Worm (Caenorhabditis elegans) whole organism, midembryonic: ENCODE measurements around the gene msrp-5.
"Not testable (repeated sequence)": the region's sequence is repeated elsewhere in the genome, so short reads cannot be mapped to it uniquely, and the experiment has no call there.

Experiments
- T22C8.4 ChIP-seq: fragments of 200-800 bp; sonication (Bioruptor generic); IDR thresholded peaks from 2 replicates; pipeline ENCODE4 v1.3.6; 2022; ENCODE audit warnings: missing genetic modification characterization, missing compliant biosample characterization
- cog-1 ChIP-seq: sonication (generic microtip); optimal IDR thresholded peaks from 2 replicates; lab custom pipeline; 2016; ENCODE audit warnings: missing genetic modification characterization, missing compliant biosample characterization
- flt-1 ChIP-seq: fragments of 200-800 bp; sonication (Bioruptor generic); IDR thresholded peaks from 2 replicates; pipeline ENCODE4 v1.3.6; 2022; ENCODE audit warnings: missing genetic modification characterization, missing compliant biosample characterization
- klf-2 ChIP-seq: fragments of 200-800 bp; sonication (Bioruptor generic); conservative IDR thresholded peaks from 2 replicates; pipeline ENCODE4 v1.3.6; 2022; ENCODE audit warnings: missing genetic modification reagents, missing genetic modification characterization, missing compliant biosample characterization
- med-1 ChIP-seq: sonication (generic microtip); optimal IDR thresholded peaks from 2 replicates; lab custom pipeline; 2017; ENCODE audit warnings: missing genetic modification characterization, mild to moderate bottlenecking, missing compliant biosample characterization, antibody characterized with exemption, missing genetic modification reagents; ENCODE audit not compliant: insufficient read depth
- ref-1 ChIP-seq: fragments of 200-800 bp; sonication (Bioruptor generic); conservative IDR thresholded peaks from 2 replicates; pipeline ENCODE4 v1.3.6; 2022; ENCODE audit warnings: missing genetic modification reagents, missing genetic modification characterization, missing compliant biosample characterization
- tab-1 ChIP-seq: fragments of 200-800 bp; sonication (Bioruptor generic); IDR thresholded peaks from 2 replicates; pipeline ENCODE4 v1.3.6; 2022; ENCODE audit warnings: missing genetic modification characterization, missing compliant biosample characterization
- ztf-23 ChIP-seq: fragments of 200-800 bp; sonication (Bioruptor generic); IDR thresholded peaks from 2 replicates; pipeline ENCODE4 v1.3.6; 2022; ENCODE audit warnings: missing genetic modification reagents, missing genetic modification characterization, missing compliant biosample characterization
- ztf-29 ChIP-seq: fragments of 200-800 bp; sonication (Bioruptor generic); IDR thresholded peaks from 2 replicates; pipeline ENCODE4 v1.3.6; 2022; ENCODE audit warnings: missing genetic modification reagents, missing genetic modification characterization, missing compliant biosample characterization

msrp-5 gene

ce11 chrII:2611009-2611408 is 5.7 kb upstream of the msrp-5 start:
- peak; percentile 38; the same call in 1 of the 2 replicates for TF ChIP-seq ztf-29 (GFP tag; lab: Robert Waterston, UW)
- no peak for TF ChIP-seq ref-1

ce11 chrII:2612278-2612677 is 4.5 kb upstream of the msrp-5 start, which contains the start of gene D2062.13:
Gene D2062.13, plus strand, starts transcription at chrII:2612578.
- not testable (repeated sequence) for TF ChIP-seq klf-2; med-1 (GFP tag; lab: Kevin White, UChicago); ztf-29 (GFP tag; lab: Robert Waterston, UW)

- not testable (repeated sequence) for TF ChIP-seq tab-1 (GFP tag; lab: Robert Waterston, UW); ztf-29 (GFP tag; lab: Robert Waterston, UW); med-1 (GFP tag; lab: Kevin White, UChicago)
These were observed 2.4 kb downstream of the msrp-5 start, which contains the start of gene msrp-6 for ce11 chrII:2619148-2619547. Gene msrp-6, plus strand, starts transcription at chrII:2619448.

- TF ChIP-seq med-1 (GFP tag; lab: Kevin White, UChicago): no peak
- TF ChIP-seq cog-1 (tag; lab: Kevin White, UChicago): no peak
These were observed 5.7 kb downstream of the msrp-5 start, which contains the start of gene D2062.5 for ce11 chrII:2622480-2622879. Gene D2062.5, plus strand, starts transcription at chrII:2622780.

ce11 chrII:2622936-2623452 is 6.3 kb downstream of the msrp-5 start, which contains the start of gene D2062.4:
Gene D2062.4, plus strand, starts transcription at chrII:2623402.
- TF ChIP-seq T22C8.4: peak; percentile 53; the same call in 1 of the 2 replicates

ce11 chrII:2624792-2625191 is 8.1 kb downstream of the msrp-5 start, which contains the start of gene lgc-28:
Gene lgc-28, plus strand, starts transcription at chrII:2625092.
- TF ChIP-seq ztf-29 (GFP tag; lab: Robert Waterston, UW): no peak
- no peak for TF ChIP-seq cog-1 (tag; lab: Kevin White, UChicago)
- TF ChIP-seq med-1 (GFP tag; lab: Kevin White, UChicago): no peak
- no peak for TF ChIP-seq T22C8.4
- TF ChIP-seq flt-1: no peak
- TF ChIP-seq ref-1: no peak
- no peak for TF ChIP-seq tab-1 (GFP tag; lab: Robert Waterston, UW)
- TF ChIP-seq klf-2: no peak
- TF ChIP-seq ztf-23: no peak

- no peak for TF ChIP-seq cog-1 (tag; lab: Kevin White, UChicago)
- no peak for TF ChIP-seq ztf-29 (GFP tag; lab: Robert Waterston, UW)
- TF ChIP-seq tab-1 (GFP tag; lab: Robert Waterston, UW): no peak
- no peak for TF ChIP-seq flt-1
- no peak for TF ChIP-seq klf-2
- no peak for TF ChIP-seq T22C8.4
- TF ChIP-seq ref-1: no peak
These were observed 10.5 kb downstream of the msrp-5 start, which contains the start of gene sri-71 for ce11 chrII:2627154-2627799. Gene sri-71, plus strand, starts transcription at chrII:2627749.

ce11 chrII:2628401-2628800 is 11.7 kb downstream of the msrp-5 start:
- TF ChIP-seq cog-1 (tag; lab: Kevin White, UChicago) (no peak), flt-1 (peak; percentile 44; the same call in 1 of the 2 replicates), ztf-23 (no peak), T22C8.4 (no peak), ref-1 (no peak)

ce11 chrII:2629270-2629669 is 12.5 kb downstream of the msrp-5 start, which contains the start of gene sri-37:
Gene sri-37, plus strand, starts transcription at chrII:2629570.
- TF ChIP-seq T22C8.4 (no peak), ztf-29 (GFP tag; lab: Robert Waterston, UW) (no peak), ztf-23 (no peak), tab-1 (GFP tag; lab: Robert Waterston, UW) (no peak), klf-2 (no peak), ref-1 (no peak), cog-1 (tag; lab: Kevin White, UChicago) (no peak), flt-1 (no peak), med-1 (GFP tag; lab: Kevin White, UChicago) (no peak)

ce11 chrII:2631169-2631568 is 14.4 kb downstream of the msrp-5 start, which contains the start of gene D2062.1:
Gene D2062.1, plus strand, starts transcription at chrII:2631469.
- TF ChIP-seq flt-1: no peak
- TF ChIP-seq med-1 (GFP tag; lab: Kevin White, UChicago): no peak
- no peak for TF ChIP-seq ztf-23
- TF ChIP-seq cog-1 (tag; lab: Kevin White, UChicago): no peak
- no peak for TF ChIP-seq klf-2
- TF ChIP-seq ztf-29 (GFP tag; lab: Robert Waterston, UW): no peak
- no peak for TF ChIP-seq ref-1

- TF ChIP-seq ztf-29 (GFP tag; lab: Robert Waterston, UW) (no peak), klf-2 (no peak), med-1 (GFP tag; lab: Kevin White, UChicago) (no peak), ref-1 (no peak), ztf-23 (no peak), cog-1 (tag; lab: Kevin White, UChicago) (no peak), T22C8.4 (no peak), flt-1 (no peak), tab-1 (GFP tag; lab: Robert Waterston, UW) (no peak)
These were observed 20.6 kb downstream of the msrp-5 start, which contains the start of gene F22E5.21 for ce11 chrII:2637359-2637758. Gene F22E5.21, minus strand, starts transcription at chrII:2637459.
